Worm (Caenorhabditis elegans): ENCODE results near the gene C50B6.1.

ce11 chrV:13273302-13273701, 35.4 kb upstream of the C50B6.1 start:
- TF ChIP-seq ama-1 (optimal IDR thresholded peaks at IDR 0.05) (no peak), fkh-10 (GFP tag; optimal IDR thresholded peaks at IDR 0.05) (no peak), nhr-12 (tag; optimal IDR thresholded peaks at IDR 0.05) (no peak), swsn-7 (tag; optimal IDR thresholded peaks at IDR 0.05) (no peak), elt-3 (tag; optimal IDR thresholded peaks at IDR 0.05) (no peak), sptf-1 (tag; optimal IDR thresholded peaks at IDR 0.05) (no peak), alr-1 (tag; optimal IDR thresholded peaks at IDR 0.05; ENCODE audit: borderline replicate concordance) (no peak), nhr-84 (tag; optimal IDR thresholded peaks at IDR 0.05) (no peak), egl-27 (tag; optimal IDR thresholded peaks at IDR 0.05) (no peak), ces-1 (GFP tag; optimal IDR thresholded peaks at IDR 0.05) (no peak), lin-13 (GFP tag; optimal IDR thresholded peaks at IDR 0.05) (no peak), mep-1 (tag; optimal IDR thresholded peaks at IDR 0.05) (no peak)
